Fruit fly (Drosophila melanogaster) whole organism, embryonic: ENCODE results near the gene CG14079.

ENCODE experiments used
- ATbp ChIP-seq: fragments of 200-800 bp; sonication (Bioruptor generic); optimal IDR thresholded peaks from 2 replicates; lab custom pipeline; 2017; ENCODE audit warnings: missing biosample characterization, mild to moderate bottlenecking, missing genetic modification characterization, missing genetic modification reagents
- Abd-B ChIP-seq: fragments of 200-800 bp; sonication (Bioruptor generic); optimal IDR thresholded peaks from 2 replicates; lab custom pipeline; 2018; ENCODE audit warnings: missing biosample characterization, mild to moderate bottlenecking, missing genetic modification characterization, moderate library complexity
- CG10366 ChIP-seq: fragments of 200-800 bp; sonication (Bioruptor generic); IDR thresholded peaks from 2 replicates; pipeline ENCODE4 v1.3.6; 2022; ENCODE audit warnings: missing biosample characterization, missing genetic modification characterization
- CG10654 ChIP-seq: fragments of 200-800 bp; sonication (Bioruptor generic); optimal IDR thresholded peaks from 2 replicates; lab custom pipeline; 2016; ENCODE audit warnings: missing biosample characterization, missing genetic modification characterization
- CG12071 ChIP-seq: fragments of 200-800 bp; sonication (Bioruptor generic); optimal IDR thresholded peaks from 3 replicates; lab custom pipeline; 2018; ENCODE audit warnings: missing biosample characterization, mild to moderate bottlenecking, missing genetic modification characterization
- CG12659 ChIP-seq: fragments of 200-800 bp; sonication (Bioruptor generic); optimal IDR thresholded peaks from 3 replicates; lab custom pipeline; 2017; ENCODE audit warnings: mild to moderate bottlenecking, missing biosample characterization, missing genetic modification reagents, missing genetic modification characterization
- CG13775 ChIP-seq: fragments of 200-800 bp; sonication (Bioruptor generic); optimal IDR thresholded peaks from 3 replicates; lab custom pipeline; 2017; ENCODE audit warnings: missing biosample characterization, mild to moderate bottlenecking, missing genetic modification characterization
- CG15269 ChIP-seq: fragments of 200-800 bp; sonication (Bioruptor generic); optimal IDR thresholded peaks from 2 replicates; lab custom pipeline; 2018; ENCODE audit warnings: missing biosample characterization, mild to moderate bottlenecking, missing genetic modification characterization, moderate library complexity
- CG1529 ChIP-seq: fragments of 200-800 bp; sonication (Bioruptor generic); optimal IDR thresholded peaks from 3 replicates; lab custom pipeline; 2018; ENCODE audit warnings: missing biosample characterization, missing genetic modification characterization
- CG16863 ChIP-seq: fragments of 200-800 bp; sonication (Bioruptor generic); optimal IDR thresholded peaks from 3 replicates; lab custom pipeline; 2016; ENCODE audit warnings: missing biosample characterization, missing genetic modification characterization
- CG17829 ChIP-seq: fragments of 200-800 bp; optimal IDR thresholded peaks from 2 replicates; lab custom pipeline; 2019; ENCODE audit warnings: missing biosample characterization, mild to moderate bottlenecking, missing genetic modification characterization, moderate library complexity
- CG1832 ChIP-seq: fragments of 200-800 bp; sonication (Bioruptor generic); optimal IDR thresholded peaks from 2 replicates; lab custom pipeline; 2017; ENCODE audit warnings: missing biosample characterization, mild to moderate bottlenecking, missing genetic modification characterization, inconsistent platforms
- CG2116 ChIP-seq: fragments of 200-800 bp; sonication (Bioruptor generic); optimal IDR thresholded peaks from 3 replicates; lab custom pipeline; 2018; ENCODE audit warnings: missing biosample characterization, mild to moderate bottlenecking, missing genetic modification characterization
- CG2712 ChIP-seq: fragments of 200-800 bp; optimal IDR thresholded peaks from 3 replicates; lab custom pipeline; 2019; ENCODE audit warnings: missing biosample characterization, mild to moderate bottlenecking, missing genetic modification characterization, moderate library complexity
- CG31388 ChIP-seq: fragments of 200-800 bp; sonication (Bioruptor generic); optimal IDR thresholded peaks from 2 replicates; lab custom pipeline; 2016; ENCODE audit warnings: missing biosample characterization, missing genetic modification characterization
- CG31441 ChIP-seq: fragments of 200-800 bp; sonication (Bioruptor generic); IDR thresholded peaks from 2 replicates; pipeline ENCODE4 v1.3.6; 2022; ENCODE audit warnings: missing biosample characterization, missing genetic modification characterization
- CG6854 ChIP-seq: fragments of 200-800 bp; sonication (Bioruptor generic); optimal IDR thresholded peaks from 3 replicates; lab custom pipeline; 2017; ENCODE audit warnings: missing biosample characterization, mild to moderate bottlenecking, missing genetic modification characterization
- CG8359 ChIP-seq: fragments of 200-800 bp; sonication (Bioruptor generic); optimal IDR thresholded peaks from 2 replicates; lab custom pipeline; 2017; ENCODE audit warnings: missing biosample characterization, mild to moderate bottlenecking, missing genetic modification characterization, borderline replicate concordance
- CG9797 ChIP-seq: fragments of 200-800 bp; sonication (Bioruptor generic); optimal IDR thresholded peaks from 3 replicates; lab custom pipeline; 2018; ENCODE audit warnings: missing biosample characterization, mild to moderate bottlenecking, missing genetic modification characterization
- CTCF ChIP-seq: fragments of 200-800 bp; sonication (Bioruptor generic); optimal IDR thresholded peaks from 2 replicates; lab custom pipeline; 2017; ENCODE audit warnings: missing biosample characterization, mild to moderate bottlenecking, missing genetic modification characterization, moderate library complexity
- D19A ChIP-seq: fragments of 200-800 bp; optimal IDR thresholded peaks from 3 replicates; lab custom pipeline; 2019; ENCODE audit warnings: missing biosample characterization, mild to moderate bottlenecking, missing genetic modification characterization, moderate library complexity
- Deaf1 ChIP-seq: fragments of 200-800 bp; optimal IDR thresholded peaks from 3 replicates; lab custom pipeline; 2019; ENCODE audit warnings: missing biosample characterization, mild to moderate bottlenecking, missing genetic modification characterization, moderate library complexity
- Dek ChIP-seq: fragments of 200-800 bp; sonication (Bioruptor generic); optimal IDR thresholded peaks from 3 replicates; lab custom pipeline; 2019; ENCODE audit warnings: missing biosample characterization, mild to moderate bottlenecking, missing genetic modification characterization, moderate library complexity
- HLH4C ChIP-seq: fragments of 200-800 bp; sonication (Bioruptor generic); IDR thresholded peaks from 3 replicates; pipeline ENCODE4 v1.3.6; 2022; ENCODE audit warnings: missing biosample characterization, missing genetic modification characterization; ENCODE audit not compliant: partially characterized antibody
- Kr ChIP-seq: fragments of 200-800 bp; sonication (Bioruptor generic); optimal IDR thresholded peaks from 2 replicates; lab custom pipeline; 2017; ENCODE audit warnings: missing biosample characterization, mild to moderate bottlenecking, missing genetic modification characterization
- Mes4 ChIP-seq: fragments of 200-800 bp; sonication (Bioruptor generic); optimal IDR thresholded peaks from 2 replicates; lab custom pipeline; 2016; ENCODE audit warnings: missing biosample characterization, missing genetic modification characterization
- Nf-YB ChIP-seq: fragments of 200-800 bp; sonication (Bioruptor generic); optimal IDR thresholded peaks from 3 replicates; lab custom pipeline; 2019; ENCODE audit warnings: missing biosample characterization, mild to moderate bottlenecking, missing genetic modification characterization, moderate library complexity
- Side ChIP-seq: fragments of 200-800 bp; sonication (Bioruptor generic); optimal IDR thresholded peaks from 2 replicates; lab custom pipeline; 2016; ENCODE audit warnings: missing biosample characterization, missing genetic modification characterization
- Sox100B ChIP-seq: fragments of 200-800 bp; sonication (Bioruptor generic); optimal IDR thresholded peaks from 3 replicates; lab custom pipeline; 2018; ENCODE audit warnings: missing biosample characterization, mild to moderate bottlenecking, missing genetic modification characterization
- Trl ChIP-seq, 3 experiments: fragments of >200 bp in 2 of 3; fragments of 200-800 bp in 1 of 3; sonication (Bioruptor generic) in 1 of 3; optimal IDR thresholded peaks; 2 replicates in 1 of 3; 3 replicates in 2 of 3; lab custom pipeline; 2016 to 2017; ENCODE audit warnings: missing biosample characterization in 1 of 3, missing genetic modification characterization in 1 of 3
- Vsx1 ChIP-seq: fragments of 200-800 bp; sonication (Bioruptor generic); optimal IDR thresholded peaks from 2 replicates; lab custom pipeline; 2017; ENCODE audit warnings: missing biosample characterization, mild to moderate bottlenecking, missing genetic modification characterization, missing genetic modification reagents
- cad ChIP-seq: fragments of >200 bp; optimal IDR thresholded peaks from 2 replicates; lab custom pipeline; 2017; ENCODE audit warnings: missing biosample characterization, missing genetic modification characterization
- chn ChIP-seq: fragments of 200-800 bp; sonication (Bioruptor generic); optimal IDR thresholded peaks from 2 replicates; lab custom pipeline; 2016; ENCODE audit warnings: missing biosample characterization, missing genetic modification characterization
- crol ChIP-seq: fragments of 200-800 bp; sonication (Bioruptor generic); IDR thresholded peaks from 2 replicates; pipeline ENCODE4 v1.3.6; 2022; ENCODE audit warnings: missing biosample characterization, missing genetic modification characterization
- da ChIP-seq: fragments of 200-800 bp; sonication (Bioruptor generic); optimal IDR thresholded peaks from 2 replicates; lab custom pipeline; 2016; ENCODE audit warnings: missing biosample characterization, missing genetic modification characterization
- hkb ChIP-seq, 2 experiments: fragments of 200-800 bp in 1 of 2; fragments of >200 bp in 1 of 2; sonication (Bioruptor generic) in 1 of 2; IDR thresholded peaks in 1 of 2; optimal IDR thresholded peaks in 1 of 2; 2 replicates each; pipeline versions ENCODE4 v1.3.6 to Lab custom; 2017 to 2022; ENCODE audit warnings: missing biosample characterization in 1 of 2, missing genetic modification characterization in 1 of 2
- jing ChIP-seq: fragments of 200-800 bp; sonication (Bioruptor generic); optimal IDR thresholded peaks from 2 replicates; lab custom pipeline; 2018; ENCODE audit warnings: missing biosample characterization, mild to moderate bottlenecking, missing genetic modification characterization
- nmo ChIP-seq: fragments of 200-800 bp; sonication (Bioruptor generic); optimal IDR thresholded peaks from 2 replicates; lab custom pipeline; 2018; ENCODE audit warnings: missing biosample characterization, mild to moderate bottlenecking, missing genetic modification characterization, moderate library complexity
- org-1 ChIP-seq: fragments of 200-800 bp; sonication (Bioruptor generic); optimal IDR thresholded peaks from 2 replicates; lab custom pipeline; 2017; ENCODE audit warnings: missing biosample characterization, missing genetic modification characterization
- sd ChIP-seq: fragments of 200-800 bp; sonication (Bioruptor generic); optimal IDR thresholded peaks from 3 replicates; lab custom pipeline; 2018; ENCODE audit warnings: missing biosample characterization, mild to moderate bottlenecking, missing genetic modification characterization, moderate library complexity
- sens ChIP-seq: fragments of 200-800 bp; sonication (Bioruptor generic); peaks from one replicate; lab custom pipeline; 2016; ENCODE audit warnings: missing biosample characterization, missing genetic modification characterization
- tgo ChIP-seq: fragments of 200-800 bp; sonication (Bioruptor generic); IDR thresholded peaks from 3 replicates; pipeline ENCODE4 v1.3.6; 2022; ENCODE audit warnings: missing biosample characterization, missing genetic modification characterization
- tll ChIP-seq, 2 experiments: fragments of 200-800 bp in 1 of 2; fragments of >200 bp in 1 of 2; sonication (Bioruptor generic) in 1 of 2; optimal IDR thresholded peaks; 2 replicates each; lab custom pipeline; 2017 to 2019; ENCODE audit warnings: missing biosample characterization in 2 of 2, missing genetic modification characterization in 2 of 2, mild to moderate bottlenecking in 1 of 2, moderate library complexity in 1 of 2
- trem ChIP-seq: fragments of 200-800 bp; optimal IDR thresholded peaks from 3 replicates; lab custom pipeline; 2019; ENCODE audit warnings: missing biosample characterization, mild to moderate bottlenecking, missing genetic modification characterization, moderate library complexity
- tup ChIP-seq: fragments of 200-800 bp; sonication (Bioruptor generic); optimal IDR thresholded peaks from 2 replicates; lab custom pipeline; 2016; ENCODE audit warnings: missing biosample characterization, mild to moderate bottlenecking, missing genetic modification characterization, moderate library complexity
- usp ChIP-seq: fragments of >200 bp; optimal IDR thresholded peaks from 2 replicates; lab custom pipeline; 2017; ENCODE audit warnings: missing biosample characterization, missing genetic modification characterization
- vnd ChIP-seq: fragments of 200-800 bp; sonication (Bioruptor generic); IDR thresholded peaks from 3 replicates; pipeline ENCODE4 v1.3.6; 2022; ENCODE audit warnings: missing biosample characterization, missing genetic modification characterization; ENCODE audit not compliant: partially characterized antibody
- vvl ChIP-seq: fragments of 200-800 bp; sonication (Bioruptor generic); IDR thresholded peaks from 2 replicates; pipeline ENCODE4 v1.3.6; 2022; ENCODE audit warnings: missing biosample characterization, missing genetic modification characterization
- wor ChIP-seq: fragments of 200-800 bp; sonication (Bioruptor generic); IDR thresholded peaks from 2 replicates; pipeline ENCODE4 v1.3.6; 2022; ENCODE audit warnings: missing biosample characterization, missing genetic modification characterization

CG14079 gene

dm6 chr3L:19080926-19081700 lies 16.7 kb upstream of the CG14079 start (continued):
- peak; percentile 1 for TF ChIP-seq ATbp
- TF ChIP-seq crol (GFP tag; lab: Robert Waterston, UW): no peak
- no peak for TF ChIP-seq wor
- TF ChIP-seq tll (GFP tag; optimal IDR thresholded peaks at IDR 0.05; lab: Kevin White, UChicago): peak in 1 of 2 experiments; percentile 50
- TF ChIP-seq CG12071: no peak
- TF ChIP-seq trem (tag; lab: Kevin White, UChicago): no peak
- TF ChIP-seq CG31388: no peak
- TF ChIP-seq Trl (optimal IDR thresholded peaks at IDR 0.05; lab: Kevin White, UChicago): peak; percentile 40 to 79
- TF ChIP-seq Trl (GFP tag; optimal IDR thresholded peaks at IDR 0.05; lab: Kevin White, UChicago): no peak
- no peak for TF ChIP-seq Abd-B (GFP tag; lab: Kevin White, UChicago)
- TF ChIP-seq Dek (tag; lab: Kevin White, UChicago): no peak
- no peak for TF ChIP-seq CG9797 (GFP tag; lab: Kevin White, UChicago)
- peak; percentile 19; the same call in 1 of the 2 replicates for TF ChIP-seq vvl (GFP tag; lab: Robert Waterston, UW)
- TF ChIP-seq cad: peak; percentile 91
- no peak for TF ChIP-seq D19A (tag; lab: Kevin White, UChicago)
- no peak for TF ChIP-seq usp (GFP tag; lab: Kevin White, UChicago)
- peak; percentile 58 for TF ChIP-seq CG1832 (GFP tag; lab: Kevin White, UChicago)
- no peak for TF ChIP-seq CG31441
- no peak for TF ChIP-seq CG10654 (GFP tag; lab: Kevin White, UChicago)
- TF ChIP-seq CG12659 (GFP tag; lab: Kevin White, UChicago): no peak
- TF ChIP-seq CG10366 (GFP tag; lab: Robert Waterston, UW): no peak
- peak; percentile 13 for TF ChIP-seq CG8359 (GFP tag; lab: Kevin White, UChicago)
- TF ChIP-seq Side (GFP tag; lab: Kevin White, UChicago): no peak
- TF ChIP-seq Kr (GFP tag; lab: Kevin White, UChicago): peak; percentile 10
- no peak for TF ChIP-seq CG13775 (GFP tag; lab: Kevin White, UChicago)
- TF ChIP-seq HLH4C (GFP tag; lab: Robert Waterston, UW): no peak
- no peak for TF ChIP-seq CG6854 (GFP tag; lab: Kevin White, UChicago)
- peak; percentile 41 for TF ChIP-seq Deaf1 (tag; lab: Kevin White, UChicago)
- no peak for TF ChIP-seq tgo
- TF ChIP-seq chn (GFP tag; lab: Kevin White, UChicago): no peak
- no peak for TF ChIP-seq jing (GFP tag; lab: Kevin White, UChicago)
- TF ChIP-seq da (GFP tag; lab: Kevin White, UChicago): no peak
- TF ChIP-seq Sox100B (GFP tag; lab: Kevin White, UChicago): no peak
- no peak for TF ChIP-seq Nf-YB (GFP tag; lab: Kevin White, UChicago)
- peak; percentile 79 for TF ChIP-seq sens (GFP tag; lab: Kevin White, UChicago)
- no peak for TF ChIP-seq vnd (GFP tag; lab: Robert Waterston, UW)
- TF ChIP-seq org-1 (GFP tag; lab: Kevin White, UChicago): no peak
- TF ChIP-seq CG17829 (tag; lab: Kevin White, UChicago): peak; percentile 2
- TF ChIP-seq CG1529 (GFP tag; lab: Kevin White, UChicago): no peak
- TF ChIP-seq tup (GFP tag; lab: Kevin White, UChicago): no peak
- no peak for TF ChIP-seq Vsx1 (GFP tag; lab: Kevin White, UChicago)
- no peak for TF ChIP-seq CG16863 (GFP tag; lab: Kevin White, UChicago)
- TF ChIP-seq sd (tag; lab: Kevin White, UChicago): no peak
- TF ChIP-seq CG2712 (tag; lab: Kevin White, UChicago): no peak
- no peak for TF ChIP-seq CG2116 (GFP tag; lab: Kevin White, UChicago)
- TF ChIP-seq CTCF (GFP tag; lab: Kevin White, UChicago): peak; percentile 5
- no peak for TF ChIP-seq Mes4 (GFP tag; lab: Kevin White, UChicago)
- TF ChIP-seq CG15269: no peak
- TF ChIP-seq hkb (optimal IDR thresholded peaks at IDR 0.05; lab: Kevin White, UChicago): no peak
- no peak for TF ChIP-seq hkb (GFP tag; IDR thresholded peaks at IDR 0.05; lab: Robert Waterston, UW)
- TF ChIP-seq nmo (GFP tag; lab: Kevin White, UChicago): no peak
